Worm (Caenorhabditis elegans) whole organism, mixed stage, embryonic: Measurements from ENCODE around the gene R02F2.9.

ENCODE experiments used
- bed-3 ChIP-seq: fragments of 200-800 bp; sonication (Bioruptor generic); optimal IDR thresholded peaks from 3 replicates; lab custom pipeline; 2018; ENCODE audit warnings: mild to moderate bottlenecking, missing genetic modification characterization, moderate library complexity, missing compliant biosample characterization
- cnd-1 ChIP-seq: fragments of 200-800 bp; sonication (Bioruptor generic); optimal IDR thresholded peaks from 2 replicates; lab custom pipeline; 2018; ENCODE audit warnings: mild to moderate bottlenecking, missing genetic modification characterization, missing compliant biosample characterization
- drap-1 ChIP-seq: fragments of 200-800 bp; sonication (Bioruptor generic); optimal IDR thresholded peaks from 3 replicates; lab custom pipeline; 2018; ENCODE audit warnings: mild to moderate bottlenecking, missing genetic modification characterization, missing compliant biosample characterization
- elt-1 ChIP-seq: sonication (generic microtip); optimal IDR thresholded peaks from 2 replicates; lab custom pipeline; 2017; ENCODE audit warnings: missing genetic modification characterization, mild to moderate bottlenecking, missing compliant biosample characterization, antibody characterized with exemption, moderate library complexity, borderline replicate concordance; ENCODE audit not compliant: insufficient read depth
- elt-3 ChIP-seq: fragments of 150-350 bp; optimal IDR thresholded peaks from 2 replicates; lab custom pipeline; 2014; ENCODE audit warnings: missing biosample characterization, missing genetic modification characterization
- flh-1 ChIP-seq: fragments of 200-800 bp; sonication (Bioruptor generic); optimal IDR thresholded peaks from 2 replicates; lab custom pipeline; 2018; ENCODE audit warnings: mild to moderate bottlenecking, missing genetic modification characterization, moderate library complexity, missing compliant biosample characterization
- lsy-2 ChIP-seq: fragments of 150-350 bp; optimal IDR thresholded peaks from 2 replicates; lab custom pipeline; 2014; ENCODE audit warnings: missing biosample characterization, missing genetic modification characterization
- mab-5 ChIP-seq: fragments of 150-350 bp; optimal IDR thresholded peaks from 2 replicates; lab custom pipeline; 2014; ENCODE audit warnings: missing biosample characterization, missing genetic modification characterization
- mep-1 ChIP-seq: fragments of 150-350 bp; optimal IDR thresholded peaks from 2 replicates; lab custom pipeline; 2017; ENCODE audit warnings: missing biosample characterization, missing genetic modification reagents, missing genetic modification characterization, inconsistent platforms
- nhr-237 ChIP-seq: fragments of 150-350 bp; optimal IDR thresholded peaks from 2 replicates; lab custom pipeline; 2014; ENCODE audit warnings: missing biosample characterization, missing genetic modification characterization
- nhr-28 ChIP-seq: fragments of 150-350 bp; optimal IDR thresholded peaks from 2 replicates; lab custom pipeline; 2014; ENCODE audit warnings: missing biosample characterization, missing genetic modification characterization
- snpc-4 ChIP-seq: fragments of 150-350 bp; optimal IDR thresholded peaks from 2 replicates; lab custom pipeline; 2014; ENCODE audit warnings: missing biosample characterization, missing genetic modification characterization

DNA sequence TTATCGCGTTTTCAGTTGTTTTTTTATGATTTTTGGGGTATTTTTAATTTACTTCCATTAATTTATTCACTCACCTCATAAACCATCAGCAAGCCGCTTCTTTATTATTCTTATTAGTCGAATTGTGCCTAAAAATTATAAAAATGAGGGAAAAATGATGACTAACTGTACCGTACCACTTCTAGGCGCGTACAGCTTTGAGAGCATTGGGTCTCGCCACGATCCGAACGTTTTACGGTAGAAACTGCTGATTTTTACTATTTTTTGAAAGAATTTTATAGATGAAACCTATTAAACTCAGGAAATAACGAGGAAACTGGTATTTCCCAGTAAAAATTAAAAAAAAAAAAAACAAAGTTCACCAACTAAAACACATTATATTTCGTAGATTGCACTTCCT lies 44.1 kb downstream of the R02F2.9 start, which contains the start of gene D1044.6:
- no peak for TF ChIP-seq mep-1 (tag; lab: Kevin White, UChicago)
- TF ChIP-seq mab-5: no peak
- no peak for TF ChIP-seq elt-1 (tag; lab: Kevin White, UChicago)
- TF ChIP-seq cnd-1 (tag; lab: Kevin White, UChicago): no peak
- TF ChIP-seq elt-3 (tag; lab: Kevin White, UChicago): no peak
- no peak for TF ChIP-seq snpc-4
- no peak for TF ChIP-seq lsy-2
- TF ChIP-seq flh-1 (GFP tag; lab: Kevin White, UChicago): no peak
- TF ChIP-seq bed-3 (GFP tag; lab: Kevin White, UChicago): no peak
- TF ChIP-seq nhr-28 (tag; lab: Kevin White, UChicago): no peak
- TF ChIP-seq drap-1 (GFP tag; lab: Kevin White, UChicago): no peak
- TF ChIP-seq nhr-237: no peak
